Worm (Caenorhabditis elegans): ENCODE data around the gene mob-4.

DNA sequence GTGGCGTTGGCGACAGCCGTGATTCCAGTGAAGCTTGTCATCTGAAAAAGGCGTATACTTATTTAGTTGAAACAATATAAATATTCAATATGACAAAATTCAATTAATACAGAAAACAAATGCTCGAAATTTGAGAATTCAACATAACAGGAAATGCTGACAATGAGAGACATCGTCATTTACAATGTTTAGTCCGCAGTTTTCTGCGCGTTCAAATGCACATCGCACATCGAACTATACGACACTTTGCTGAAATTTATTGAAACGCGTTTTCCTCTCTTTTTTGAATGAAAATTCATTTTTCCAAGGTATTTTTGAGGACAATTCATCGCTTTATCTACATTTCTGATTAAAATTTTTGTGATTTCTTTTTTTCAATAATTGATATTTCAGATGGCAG, 19.2 kb downstream of the mob-4 start, which contains the start of the genes pbs-6 and cids-1:
- TF ChIP-seq hmbx-1 (tag; optimal IDR thresholded peaks at IDR 0.05) (no peak), ets-7 (tag; optimal IDR thresholded peaks at IDR 0.05) (no peak), ama-1 (optimal IDR thresholded peaks at IDR 0.05) (no peak), pes-1 (GFP tag; IDR thresholded peaks at IDR 0.05) (no peak), ceh-13 (GFP tag; optimal IDR thresholded peaks at IDR 0.05) (no peak), ceh-36 (tag; optimal IDR thresholded peaks at IDR 0.05) (no peak), tbx-11 (GFP tag; IDR thresholded peaks at IDR 0.05) (no peak), hmg-4 (GFP tag; optimal IDR thresholded peaks at IDR 0.05) (no peak), aly-1 (tag; optimal IDR thresholded peaks at IDR 0.05) (no peak), hnd-1 (tag; optimal IDR thresholded peaks at IDR 0.05) (no peak), tbx-37 (GFP tag; conservative IDR thresholded peaks at IDR 0.05) (no peak)
